Worm (Caenorhabditis elegans): Measurements from ENCODE around the gene dmsr-15.

DNA sequence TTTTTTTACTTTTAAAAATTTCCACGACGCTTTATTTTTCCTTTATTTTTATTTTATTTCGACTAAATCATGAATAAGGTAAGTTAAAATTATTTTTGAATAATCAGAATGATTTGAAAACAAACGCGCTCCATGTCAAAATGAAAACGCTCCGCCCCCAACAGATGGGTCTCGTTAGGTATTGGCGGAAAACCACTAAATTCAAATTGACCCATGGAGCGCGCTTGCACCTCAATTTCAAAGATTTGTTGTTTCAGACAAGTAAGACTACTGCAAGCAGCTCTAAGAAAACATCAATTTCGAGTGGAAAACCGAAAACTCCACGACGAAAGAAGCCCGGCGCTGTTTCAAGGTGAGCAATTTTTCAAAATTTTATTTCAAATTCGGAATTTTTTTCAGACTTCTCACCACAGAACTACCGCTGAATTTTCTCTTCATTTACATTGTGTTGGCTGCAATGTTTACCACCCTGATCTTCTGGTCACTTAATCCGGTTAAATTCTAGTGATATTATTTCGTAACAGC, 40.7 kb downstream of the dmsr-15 start, which contains the start of gene ZC404.2:
- TF ChIP-seq B0261.1 (tag; optimal IDR thresholded peaks at IDR 0.05) = no peak
- no peak for TF ChIP-seq lsl-1 (GFP tag; optimal IDR thresholded peaks at IDR 0.05)
- TF ChIP-seq madf-10 (tag; optimal IDR thresholded peaks at IDR 0.05) = no peak
- TF ChIP-seq F37B4.10 (GFP tag; IDR thresholded peaks at IDR 0.05) = no peak
- TF ChIP-seq F33H1.4 (GFP tag; IDR thresholded peaks at IDR 0.05) = no peak
- no peak for TF ChIP-seq ztf-26 (tag; optimal IDR thresholded peaks at IDR 0.05)
- TF ChIP-seq F23B12.7 (tag; optimal IDR thresholded peaks at IDR 0.05; ENCODE audit: insufficient read depth) = no peak
- no peak for TF ChIP-seq cebp-1 (GFP tag; IDR thresholded peaks at IDR 0.05)
- TF ChIP-seq cebp-1 (tag; optimal IDR thresholded peaks at IDR 0.05) = peak; percentile 10
- TF ChIP-seq dox-1 (GFP tag; IDR thresholded peaks at IDR 0.05) = no peak
- no peak for TF ChIP-seq nfya-1 (tag; optimal IDR thresholded peaks at IDR 0.05; ENCODE audit: borderline replicate concordance, insufficient read depth)
- 0 out of 2 replicates have a peak, but pooled peaks have one; percentile 14 for TF ChIP-seq ekl-4 (GFP tag; IDR thresholded peaks at IDR 0.05)
- no peak for TF ChIP-seq sea-2 (GFP tag; IDR thresholded peaks at IDR 0.05)
- no peak for TF ChIP-seq ceh-58 (GFP tag; IDR thresholded peaks at IDR 0.05)
